Fruit fly (Drosophila melanogaster): ENCODE results near the gene CG14543.
A peak's percentile ranks its signal among the peaks of the same experiment; 100 is the strongest.

CG14543 gene

DNA sequence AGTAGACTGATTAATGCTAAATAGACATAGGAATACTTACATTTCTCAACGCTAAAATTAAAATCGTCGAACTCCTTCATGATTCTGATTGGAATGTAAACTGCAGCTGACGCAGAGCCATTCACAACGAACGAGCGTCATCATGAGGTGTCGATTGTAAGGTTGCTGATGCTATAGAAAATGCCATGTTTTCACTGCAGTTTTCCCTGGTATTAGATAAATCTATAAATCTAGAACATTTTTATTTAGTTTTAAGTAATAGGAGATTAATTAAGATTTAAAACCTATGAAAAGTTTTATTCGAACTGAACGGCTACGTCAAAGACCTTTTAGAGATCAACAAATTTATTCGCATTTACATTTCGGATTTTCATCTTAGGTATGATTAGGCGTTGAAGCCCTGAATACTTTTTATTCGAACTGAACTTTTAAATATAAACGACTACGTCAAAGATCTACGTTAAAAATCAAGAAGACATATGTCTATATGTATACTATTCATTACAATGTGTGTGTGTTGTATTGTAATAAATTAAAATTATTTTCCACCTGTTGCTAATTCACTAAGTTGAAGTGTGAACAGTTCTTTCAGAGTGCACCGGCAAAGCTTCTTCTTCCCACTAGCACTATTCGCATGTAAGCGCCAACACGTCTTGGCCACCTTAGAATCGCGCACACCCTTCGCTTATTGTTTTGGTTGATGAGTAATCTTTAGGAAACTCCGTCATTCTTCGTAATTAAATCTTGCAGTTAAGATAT, 4.1 kb upstream of the CG14543 start, which contains the start of the genes Exo84 and Vps2 (continued):
- TF ChIP-seq CG7786 (GFP tag; optimal IDR thresholded peaks at IDR 0.05), result no peak
- no peak for TF ChIP-seq Hmr (GFP tag; optimal IDR thresholded peaks at IDR 0.05)
- no peak for TF ChIP-seq knrl (GFP tag; IDR thresholded peaks at IDR 0.05; ENCODE audit: partially characterized antibody)
- TF ChIP-seq E2f1 (GFP tag; IDR thresholded peaks at IDR 0.05), result no peak
- TF ChIP-seq Ravus (GFP tag; IDR thresholded peaks at IDR 0.05), result no peak
- peak; percentile 17 for TF ChIP-seq Camta (GFP tag; optimal IDR thresholded peaks at IDR 0.05)
- peak; percentile 65 for TF ChIP-seq CG2120 (GFP tag; optimal IDR thresholded peaks at IDR 0.05)
- no peak for TF ChIP-seq CG31441 (GFP tag; IDR thresholded peaks at IDR 0.05)
- TF ChIP-seq btn (GFP tag; optimal IDR thresholded peaks at IDR 0.05), result no peak
- TF ChIP-seq kah (GFP tag; optimal IDR thresholded peaks at IDR 0.05), result peak; percentile 87
- TF ChIP-seq sens (GFP tag), result peak; percentile 81
- TF ChIP-seq CG17829 (tag; optimal IDR thresholded peaks at IDR 0.05), result peak; percentile 32
- no peak for TF ChIP-seq CG3726 (GFP tag; IDR thresholded peaks at IDR 0.05)
- TF ChIP-seq CG11504 (tag; optimal IDR thresholded peaks at IDR 0.05), result no peak
- TF ChIP-seq Hr78 (GFP tag; optimal IDR thresholded peaks at IDR 0.05), result no peak
- peak; percentile 38 for TF ChIP-seq bab2 (GFP tag; optimal IDR thresholded peaks at IDR 0.05)
- TF ChIP-seq pho (GFP tag; optimal IDR thresholded peaks at IDR 0.05), result peak; percentile 47
- TF ChIP-seq BEAF-32 (GFP tag; optimal IDR thresholded peaks at IDR 0.05), result peak; percentile 17
- no peak for TF ChIP-seq dimm (GFP tag; IDR thresholded peaks at IDR 0.05)
- peak; percentile 86 for TF ChIP-seq ssp (GFP tag; IDR thresholded peaks at IDR 0.05)
- no peak for TF ChIP-seq mld (GFP tag; IDR thresholded peaks at IDR 0.05; ENCODE audit: partially characterized antibody)
- no peak for TF ChIP-seq CG15073 (GFP tag; optimal IDR thresholded peaks at IDR 0.05)
- no peak for TF ChIP-seq Six4 (GFP tag; optimal IDR thresholded peaks at IDR 0.05)
- no peak for TF ChIP-seq Blimp-1 (GFP tag; optimal IDR thresholded peaks at IDR 0.05)
- TF ChIP-seq B-H1 (GFP tag; IDR thresholded peaks at IDR 0.05), result no peak; the same call in 2 of the 3 replicates
- TF ChIP-seq CG18764 (GFP tag; optimal IDR thresholded peaks at IDR 0.05), result no peak
- no peak for TF ChIP-seq seq (GFP tag; IDR thresholded peaks at IDR 0.05)
- TF ChIP-seq Dip3 (GFP tag; optimal IDR thresholded peaks at IDR 0.05), result peak; percentile 16
- TF ChIP-seq run (tag; optimal IDR thresholded peaks at IDR 0.05), result no peak
- peak; percentile 81 for TF ChIP-seq CoRest (tag; optimal IDR thresholded peaks at IDR 0.05)
- no peak for TF ChIP-seq CG17328 (GFP tag; IDR thresholded peaks at IDR 0.05)
- TF ChIP-seq C15 (GFP tag; IDR thresholded peaks at IDR 0.05), result no peak
- TF ChIP-seq jigr1 (GFP tag; IDR thresholded peaks at IDR 0.05), result no peak
- no peak for TF ChIP-seq CG8478 (optimal IDR thresholded peaks at IDR 0.05)
- no peak for TF ChIP-seq CG2129 (GFP tag; IDR thresholded peaks at IDR 0.05; ENCODE audit: partially characterized antibody)
- no peak for TF ChIP-seq CG18011 (GFP tag; optimal IDR thresholded peaks at IDR 0.05)
- TF ChIP-seq CG10654 (GFP tag; optimal IDR thresholded peaks at IDR 0.05), result no peak
- peak; percentile 78 for TF ChIP-seq CG9817 (tag; optimal IDR thresholded peaks at IDR 0.05)
- peak; percentile 66 for TF ChIP-seq CG9727 (GFP tag; optimal IDR thresholded peaks at IDR 0.05)
- no peak for TF ChIP-seq CG8765 (GFP tag; IDR thresholded peaks at IDR 0.05)
- TF ChIP-seq CG10209 (GFP tag; optimal IDR thresholded peaks at IDR 0.05), result peak; percentile 24
- TF ChIP-seq twi (tag; optimal IDR thresholded peaks at IDR 0.05), result peak; percentile 43
- no peak for TF ChIP-seq CG17568 (GFP tag; optimal IDR thresholded peaks at IDR 0.05)
- TF ChIP-seq Max (GFP tag; optimal IDR thresholded peaks at IDR 0.05), result peak; percentile 49
- no peak for TF ChIP-seq disco-r (GFP tag; optimal IDR thresholded peaks at IDR 0.05)
- no peak for TF ChIP-seq CG12219 (GFP tag; optimal IDR thresholded peaks at IDR 0.05)
- TF ChIP-seq Dad (GFP tag; optimal IDR thresholded peaks at IDR 0.05), result no peak
- peak; percentile 17 for TF ChIP-seq CG9609 (GFP tag; optimal IDR thresholded peaks at IDR 0.05)
- no peak for TF ChIP-seq Dll (GFP tag; IDR thresholded peaks at IDR 0.05; ENCODE audit: partially characterized antibody)
- TF ChIP-seq ap (GFP tag; IDR thresholded peaks at IDR 0.05), result no peak
